Fruit fly (Drosophila melanogaster): Measurements from ENCODE around the gene COX7AL.

Gene COX7AL

DNA sequence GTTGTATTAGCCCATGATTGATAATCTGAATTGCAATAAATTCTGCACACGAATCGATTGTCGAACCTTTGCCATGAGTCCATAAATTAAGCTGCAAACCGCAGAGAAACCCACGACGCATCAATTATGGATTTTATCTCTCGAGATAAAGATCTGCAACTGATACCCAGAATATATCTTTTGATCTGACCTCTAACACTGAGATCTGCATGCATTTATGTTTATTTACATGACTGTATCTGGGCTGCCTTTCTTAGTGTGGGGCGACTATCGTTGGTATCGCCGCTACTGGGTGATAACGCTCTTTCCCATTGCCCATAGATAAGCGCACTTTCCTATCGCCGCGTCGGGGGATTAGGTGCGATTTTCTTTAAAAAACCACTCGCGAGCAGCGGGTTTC, 26.3 kb upstream of the COX7AL start, which contains the start of gene Ctr1B:
TSS of gene Ctr1B (plus strand) at position 398 of the 400 bp plus-strand sequence.
- no peak for TF ChIP-seq CG9139 (GFP tag; optimal IDR thresholded peaks at IDR 0.05)
- no peak for TF ChIP-seq CG8632 (GFP tag; optimal IDR thresholded peaks at IDR 0.05)
- no peak for TF ChIP-seq Ets21C (GFP tag; optimal IDR thresholded peaks at IDR 0.05)
- TF ChIP-seq Eip78C (GFP tag) = peak; percentile 53
- no peak for TF ChIP-seq ss (GFP tag; optimal IDR thresholded peaks at IDR 0.05)
- TF ChIP-seq fd85E (GFP tag; optimal IDR thresholded peaks at IDR 0.05) = no peak
- no peak for TF ChIP-seq CG3032 (tag; optimal IDR thresholded peaks at IDR 0.05)
- 0 out of 3 replicates have a peak, but pooled peaks have one; percentile 39 for TF ChIP-seq eg (GFP tag; IDR thresholded peaks at IDR 0.05)

DNA sequence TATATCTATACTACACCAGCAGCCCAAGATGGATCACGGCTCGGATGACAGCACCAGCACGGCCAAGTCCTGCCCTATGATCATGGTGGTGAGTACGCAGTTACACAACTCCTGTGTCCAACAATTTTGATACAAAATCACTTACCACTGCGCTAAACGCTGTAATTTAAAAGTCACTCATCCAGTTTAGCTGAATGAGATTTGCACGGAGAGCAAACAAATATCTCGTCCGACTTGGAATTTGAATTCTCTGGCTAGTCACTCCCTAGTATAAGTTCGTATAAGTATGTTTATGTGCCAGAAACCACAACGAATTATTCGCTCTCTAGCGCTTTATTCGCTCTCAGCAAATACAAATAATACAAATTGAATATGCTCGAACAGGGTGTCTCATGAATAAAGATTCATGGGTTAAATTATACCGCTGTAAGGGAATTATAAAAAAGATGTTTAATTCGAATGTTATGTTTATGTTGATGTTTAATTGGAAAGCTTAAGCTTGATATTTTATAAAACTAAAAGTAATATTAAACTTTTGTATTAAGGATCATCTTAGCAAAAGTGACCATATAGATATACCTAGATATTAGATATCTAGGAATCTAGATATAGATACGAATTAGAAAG, 25.6 kb upstream of the COX7AL start:
- TF ChIP-seq fd85E (GFP tag; optimal IDR thresholded peaks at IDR 0.05) (no peak), Hr38 (GFP tag; optimal IDR thresholded peaks at IDR 0.05) (no peak), CG6276 (GFP tag; optimal IDR thresholded peaks at IDR 0.05) (no peak), Gug (GFP tag; IDR thresholded peaks at IDR 0.05) (no peak), Hr4 (GFP tag; optimal IDR thresholded peaks at IDR 0.05) (peak; percentile 51), net (GFP tag; optimal IDR thresholded peaks at IDR 0.05) (peak; percentile 20), CG11762 (GFP tag; optimal IDR thresholded peaks at IDR 0.05; ENCODE audit: insufficient read depth) (no peak), CG15336 (GFP tag; IDR thresholded peaks at IDR 0.05) (peak; percentile 76), CG6163 (GFP tag; IDR thresholded peaks at IDR 0.05) (peak; percentile 54; the same call in 2 of the 3 replicates), CG8119 (GFP tag; IDR thresholded peaks at IDR 0.05) (peak; percentile 66; the same call in 2 of the 3 replicates), fkh (GFP tag; optimal IDR thresholded peaks at IDR 0.05) (peak; percentile 47), eg (GFP tag; IDR thresholded peaks at IDR 0.05) (peak; percentile 71), Eip75B (GFP tag; optimal IDR thresholded peaks at IDR 0.05) (no peak), dsx (GFP tag; optimal IDR thresholded peaks at IDR 0.05; ENCODE audit: poor library complexity, severe bottlenecking) (no peak), CG10669 (GFP tag; optimal IDR thresholded peaks at IDR 0.05) (no peak)

DNA sequence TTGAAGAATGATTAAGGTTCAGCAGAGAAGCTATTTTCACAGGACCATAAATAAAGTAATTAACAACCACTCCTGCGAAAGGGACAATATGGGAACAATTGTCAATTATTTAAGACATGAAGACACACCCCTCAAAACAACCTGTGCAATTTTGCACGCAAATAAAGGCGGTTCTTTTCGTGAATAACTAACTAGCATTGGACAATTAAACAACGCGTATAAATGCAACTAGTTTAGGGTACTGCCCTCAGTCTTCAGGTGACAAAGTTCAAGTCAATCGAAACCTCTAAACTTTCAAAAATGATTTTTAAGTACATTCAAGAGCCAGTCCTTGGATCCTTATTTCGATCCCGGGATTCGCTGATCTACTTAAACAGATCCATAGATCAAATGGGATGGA, 22.0 kb upstream of the COX7AL start, which contains the start of gene Or85a:
TSS of gene Or85a (plus strand) at position 301 of the 400 bp plus-strand sequence.
- TF ChIP-seq Gug (GFP tag; IDR thresholded peaks at IDR 0.05) (no peak), Hr4 (GFP tag; optimal IDR thresholded peaks at IDR 0.05) (no peak), CG10631 (GFP tag; optimal IDR thresholded peaks at IDR 0.05) (no peak), CG6163 (GFP tag; IDR thresholded peaks at IDR 0.05) (no peak), CG6276 (GFP tag; optimal IDR thresholded peaks at IDR 0.05) (no peak), OdsH (GFP tag; optimal IDR thresholded peaks at IDR 0.05) (no peak), CG32006 (GFP tag; optimal IDR thresholded peaks at IDR 0.05) (no peak), CG1621 (tag; optimal IDR thresholded peaks at IDR 0.05) (no peak), Met (GFP tag; optimal IDR thresholded peaks at IDR 0.05) (no peak), cyc (GFP tag; optimal IDR thresholded peaks at IDR 0.05) (no peak), pdm3 (GFP tag; optimal IDR thresholded peaks at IDR 0.05) (no peak), CG6792 (GFP tag; optimal IDR thresholded peaks at IDR 0.05) (no peak), fkh (GFP tag; optimal IDR thresholded peaks at IDR 0.05) (no peak), ss (GFP tag; optimal IDR thresholded peaks at IDR 0.05) (no peak), svp (GFP tag) (no peak), CG3032 (tag; optimal IDR thresholded peaks at IDR 0.05) (no peak), Eip75B (GFP tag; optimal IDR thresholded peaks at IDR 0.05) (no peak), CG15336 (GFP tag; IDR thresholded peaks at IDR 0.05) (no peak)

DNA sequence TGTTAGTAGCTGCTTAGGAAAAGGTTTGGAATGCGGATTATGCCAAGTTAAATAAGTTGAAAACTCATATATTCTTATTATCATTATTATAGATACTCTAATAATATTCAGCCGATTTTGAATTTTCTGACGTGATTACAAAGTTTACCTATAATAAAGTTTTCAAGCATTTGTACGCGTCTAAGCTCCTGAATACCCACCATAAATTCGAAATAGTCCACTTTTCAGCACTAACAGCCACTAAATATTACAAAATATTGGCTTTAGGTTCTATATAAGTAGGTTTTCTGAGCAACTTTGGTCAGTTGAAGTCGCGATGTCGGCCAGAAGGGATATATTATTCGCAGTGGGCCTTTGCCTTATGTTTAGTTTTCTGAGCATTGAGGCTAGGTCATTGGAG, 19.5 kb upstream of the COX7AL start, which contains the start of gene CG7443:
TSS of gene CG7443 (plus strand) at position 301 of the 400 bp plus-strand sequence.
- TF ChIP-seq CG10669 (GFP tag; optimal IDR thresholded peaks at IDR 0.05) = no peak

DNA sequence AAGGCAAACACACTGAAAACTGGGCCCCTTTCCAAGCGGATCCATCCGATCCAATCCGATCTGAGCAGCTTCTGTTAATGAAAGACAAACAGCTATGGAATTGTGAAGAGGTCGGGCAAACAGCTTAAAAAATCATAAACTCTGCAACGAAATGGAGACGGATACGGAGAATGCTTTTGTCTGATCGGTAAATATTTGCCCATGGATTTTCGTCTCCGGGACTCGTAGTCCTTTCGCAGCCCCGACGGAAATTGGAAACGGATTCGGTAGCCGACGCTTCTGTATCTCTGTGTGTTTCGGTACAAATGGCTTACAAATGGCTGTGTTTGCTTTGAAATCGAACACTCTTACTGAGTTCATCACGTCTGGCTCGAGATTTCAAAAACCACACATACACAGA, 16.6 kb upstream of the COX7AL start:
- no peak for TF ChIP-seq CG32006 (GFP tag; optimal IDR thresholded peaks at IDR 0.05)
- TF ChIP-seq Blimp-1 (GFP tag; optimal IDR thresholded peaks at IDR 0.05) = no peak
- peak; percentile 33 for TF ChIP-seq fkh (GFP tag; optimal IDR thresholded peaks at IDR 0.05)
- no peak for TF ChIP-seq acj6 (GFP tag; optimal IDR thresholded peaks at IDR 0.05)
